Fruit fly (Drosophila melanogaster) Kc167 (cell line): Measurements from ENCODE around the gene sick.

Experiments used
- Myc ChIP-seq: fragments of >200 bp; optimal IDR thresholded peaks from 2 replicates; lab custom pipeline; 2017; ENCODE audit warnings: missing external identifiers
- Sin3A ChIP-seq: fragments of >200 bp; optimal IDR thresholded peaks from 2 replicates; lab custom pipeline; 2018; ENCODE audit warnings: missing external identifiers
- h ChIP-seq: fragments of >200 bp; optimal IDR thresholded peaks from 3 replicates; lab custom pipeline; 2018; ENCODE audit warnings: missing external identifiers
- insv ChIP-seq: fragments of >200 bp; optimal IDR thresholded peaks from 3 replicates; lab custom pipeline; 2018; ENCODE audit warnings: missing external identifiers
- psq ChIP-seq: fragments of >200 bp; optimal IDR thresholded peaks from 2 replicates; lab custom pipeline; 2017; ENCODE audit warnings: missing external identifiers

- no peak for TF ChIP-seq Sin3A
- no peak for TF ChIP-seq psq (lab: Kevin White, UChicago)
- no peak for TF ChIP-seq Myc
- no peak for TF ChIP-seq h (lab: Kevin White, UChicago)
- TF ChIP-seq insv (lab: Kevin White, UChicago), result no peak
Observed at dm6 chr2L:19888347-19888746, 92.2 kb downstream of the sick start.
